Fruit fly (Drosophila melanogaster): ENCODE measurements around the gene MetRS-m.

DNA sequence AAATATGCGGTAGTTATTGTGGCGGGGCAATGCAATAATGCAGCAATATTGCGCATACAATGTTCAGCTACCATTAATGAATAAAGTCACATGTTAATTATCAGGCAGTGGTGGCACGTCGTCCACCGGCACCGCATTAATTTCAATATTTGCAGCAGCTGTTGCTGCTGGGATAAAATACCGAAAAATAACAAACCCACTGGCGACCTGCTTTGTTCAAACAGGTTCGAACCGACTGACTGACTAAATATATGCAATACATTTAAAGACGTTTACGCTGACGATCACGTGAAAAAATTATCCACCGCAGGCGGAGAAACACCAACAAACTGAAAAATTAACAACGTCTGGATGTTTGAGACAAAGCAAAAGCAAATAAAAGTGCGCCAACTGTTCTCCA lies 37.7 kb upstream of the MetRS-m start:
- TF ChIP-seq Dip2 (GFP tag; IDR thresholded peaks at IDR 0.05): no peak
- TF ChIP-seq CG9797 (GFP tag; optimal IDR thresholded peaks at IDR 0.05): no peak
- no peak for TF ChIP-seq CG13287 (GFP tag; IDR thresholded peaks at IDR 0.05; ENCODE audit: partially characterized antibody)
- no peak for TF ChIP-seq Doc3 (GFP tag; IDR thresholded peaks at IDR 0.05; ENCODE audit: partially characterized antibody)
- no peak for TF ChIP-seq Fer2 (tag; optimal IDR thresholded peaks at IDR 0.05)
- no peak for TF ChIP-seq CG7556 (GFP tag; optimal IDR thresholded peaks at IDR 0.05)
- no peak for TF ChIP-seq dmrt99B (tag; optimal IDR thresholded peaks at IDR 0.05)
- TF ChIP-seq CG31388 (GFP tag; optimal IDR thresholded peaks at IDR 0.05): no peak
- TF ChIP-seq PHDP (tag; optimal IDR thresholded peaks at IDR 0.05): no peak
- no peak for TF ChIP-seq Lhr (GFP tag; optimal IDR thresholded peaks at IDR 0.05)
- no peak for TF ChIP-seq CG1603 (tag; optimal IDR thresholded peaks at IDR 0.05)
- TF ChIP-seq Hsf (GFP tag; optimal IDR thresholded peaks at IDR 0.05): no peak

Measured in whole organism, embryonic.